Worm (Caenorhabditis elegans) whole organism, late embryonic: ENCODE results near the gene atf-6.
A peak's percentile ranks its signal among the peaks of the same experiment; 100 is the strongest.

Experiments used
- C38D4.7 ChIP-seq: fragments of 200-800 bp; sonication (Bioruptor generic); optimal IDR thresholded peaks from 2 replicates; lab custom pipeline; 2018; ENCODE audit warnings: mild to moderate bottlenecking, missing genetic modification characterization, moderate library complexity, missing compliant biosample characterization
- elt-2 ChIP-seq: sonication (generic microtip); optimal IDR thresholded peaks from 2 replicates; lab custom pipeline; 2016; ENCODE audit warnings: missing genetic modification reagents, missing genetic modification characterization, missing compliant biosample characterization
- ets-4 ChIP-seq: sonication (generic microtip); optimal IDR thresholded peaks from 2 replicates; lab custom pipeline; 2016; ENCODE audit warnings: missing genetic modification characterization, missing compliant biosample characterization
- pha-4 ChIP-seq: fragments of 150-350 bp; optimal IDR thresholded peaks from 2 replicates; lab custom pipeline; 2018; ENCODE audit warnings: missing biosample characterization, missing genetic modification reagents, missing genetic modification characterization
- pros-1 ChIP-seq: fragments of 150-350 bp; optimal IDR thresholded peaks from 2 replicates; lab custom pipeline; 2014; ENCODE audit warnings: missing biosample characterization, missing genetic modification reagents, missing genetic modification characterization
- sdc-2 ChIP-seq: sonication (generic microtip); optimal IDR thresholded peaks from 2 replicates; lab custom pipeline; 2016; ENCODE audit warnings: missing genotype, missing genetic modification characterization, missing compliant biosample characterization
- unc-55 ChIP-seq: sonication (generic microtip); optimal IDR thresholded peaks from 2 replicates; lab custom pipeline; 2017; ENCODE audit warnings: missing biosample characterization, missing genetic modification reagents, missing genetic modification characterization

DNA sequence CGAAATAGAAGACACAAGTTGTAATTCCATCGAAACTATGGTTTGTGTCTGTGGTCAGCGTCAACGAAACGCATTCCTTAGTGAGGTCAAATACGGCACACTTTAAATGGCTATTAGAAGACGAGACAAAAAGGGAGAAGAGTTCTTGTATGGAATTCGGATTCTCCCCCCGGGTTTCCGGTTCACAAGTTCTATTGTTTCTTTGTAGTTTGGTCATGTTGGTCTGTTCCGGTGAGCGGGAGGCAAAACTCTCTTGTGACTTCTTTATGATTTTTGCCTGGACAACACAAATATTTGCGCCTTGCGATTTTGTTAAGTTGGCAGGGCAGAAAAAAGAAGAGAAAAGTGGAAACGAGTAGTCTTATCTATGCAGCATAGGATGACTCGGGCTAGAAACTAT, 37.1 kb downstream of the atf-6 start:
- TF ChIP-seq pros-1 (tag; lab: Kevin White, UChicago): no peak
- no peak for TF ChIP-seq pha-4 (tag; lab: Kevin White, UChicago)
- TF ChIP-seq unc-55 (GFP tag; lab: Kevin White, UChicago): no peak
- no peak for TF ChIP-seq C38D4.7
- no peak for TF ChIP-seq elt-2
- TF ChIP-seq ets-4 (tag; lab: Kevin White, UChicago): no peak
- peak; percentile 40 for TF ChIP-seq sdc-2 (tag; lab: Kevin White, UChicago)
